Worm (Caenorhabditis elegans): ENCODE data around the gene str-252.

ce11 chrV:13876529-13876928 is 39.8 kb upstream of the str-252 start, which contains the start of gene T22G5.1:
- TF ChIP-seq him-1 (tag; optimal IDR thresholded peaks at IDR 0.05) (no peak), dao-5 (tag; optimal IDR thresholded peaks at IDR 0.05) (no peak), W03F9.2 (tag; optimal IDR thresholded peaks at IDR 0.05) (no peak)
